Worm (Caenorhabditis elegans) whole organism, young adult: ENCODE data around the gene srbc-41.

Experiments used
- B0261.1 ChIP-seq: sonication (generic microtip); optimal IDR thresholded peaks from 2 replicates; lab custom pipeline; 2016; ENCODE audit warnings: mild to moderate bottlenecking, missing genetic modification characterization, moderate library complexity, missing compliant biosample characterization
- F23B12.7 ChIP-seq: sonication (generic microtip); optimal IDR thresholded peaks from 2 replicates; lab custom pipeline; 2017; ENCODE audit warnings: missing genetic modification characterization, mild to moderate bottlenecking, missing compliant biosample characterization, antibody characterized with exemption, moderate library complexity; ENCODE audit not compliant: insufficient read depth
- Y53F4B.3 ChIP-seq: fragments of 200-800 bp; sonication (Bioruptor generic); IDR thresholded peaks from 2 replicates; pipeline ENCODE4 v1.3.6; 2022; ENCODE audit warnings: missing genetic modification reagents, missing genetic modification characterization, missing compliant biosample characterization
- Y53G8AR.9 ChIP-seq: fragments of 200-800 bp; sonication (Bioruptor generic); conservative IDR thresholded peaks from 2 replicates; pipeline ENCODE4 v1.3.6; 2022; ENCODE audit warnings: missing genetic modification reagents, missing genetic modification characterization, missing compliant biosample characterization
- Y95B8A.8 ChIP-seq: fragments of 200-800 bp; sonication (Bioruptor generic); IDR thresholded peaks from 2 replicates; pipeline ENCODE4 v1.3.6; 2022; ENCODE audit warnings: missing genetic modification reagents, missing genetic modification characterization, missing compliant biosample characterization
- attf-5 ChIP-seq: fragments of 200-800 bp; sonication (Bioruptor generic); optimal IDR thresholded peaks from 2 replicates; lab custom pipeline; 2018; ENCODE audit warnings: mild to moderate bottlenecking, missing genetic modification characterization, missing compliant biosample characterization
- cebp-1 ChIP-seq, 2 experiments: fragments of 200-800 bp in 1 of 2; sonication (Bioruptor generic) in 1 of 2; sonication (generic microtip) in 1 of 2; IDR thresholded peaks in 1 of 2; optimal IDR thresholded peaks in 1 of 2; 2 replicates each; pipeline versions ENCODE4 v1.3.6 to Lab custom; 2017 to 2022; ENCODE audit warnings: missing compliant biosample characterization in 2 of 2, missing genetic modification characterization in 2 of 2, mild to moderate bottlenecking in 1 of 2, missing genetic modification reagents in 1 of 2, moderate library complexity in 1 of 2
- cebp-2 ChIP-seq: fragments of 200-800 bp; sonication (Bioruptor generic); IDR thresholded peaks from 2 replicates; pipeline ENCODE4 v1.3.6; 2022; ENCODE audit warnings: missing genetic modification characterization, missing compliant biosample characterization
- ceh-91 ChIP-seq: fragments of 200-800 bp; sonication (Bioruptor generic); IDR thresholded peaks from 2 replicates; pipeline ENCODE4 v1.3.6; 2022; ENCODE audit warnings: missing genetic modification reagents, missing genetic modification characterization, missing compliant biosample characterization
- dpl-1 ChIP-seq: fragments of 150-350 bp; optimal IDR thresholded peaks from 2 replicates; lab custom pipeline; 2014; ENCODE audit warnings: missing biosample characterization, missing genetic modification reagents, missing genetic modification characterization
- efl-1 ChIP-seq: fragments of 150-350 bp; optimal IDR thresholded peaks from 2 replicates; lab custom pipeline; 2014; ENCODE audit warnings: missing biosample characterization, missing genetic modification reagents, missing genetic modification characterization
- egl-18 ChIP-seq: fragments of 200-800 bp; sonication (Bioruptor generic); IDR thresholded peaks from 2 replicates; pipeline ENCODE4 v1.3.6; 2022; ENCODE audit warnings: missing genetic modification reagents, missing genetic modification characterization, missing compliant biosample characterization
- ets-4 ChIP-seq: fragments of 200-800 bp; sonication (Bioruptor generic); optimal IDR thresholded peaks from 2 replicates; lab custom pipeline; 2018; ENCODE audit warnings: mild to moderate bottlenecking, missing genetic modification characterization, missing compliant biosample characterization
- fkh-3 ChIP-seq: sonication (generic microtip); optimal IDR thresholded peaks from 2 replicates; lab custom pipeline; 2016; ENCODE audit warnings: mild to moderate bottlenecking, missing genetic modification characterization, missing compliant biosample characterization
- gei-17 ChIP-seq: fragments of 200-800 bp; sonication (Bioruptor generic); optimal IDR thresholded peaks from 2 replicates; lab custom pipeline; 2018; ENCODE audit warnings: mild to moderate bottlenecking, missing genetic modification characterization, missing compliant biosample characterization
- hlh-12 ChIP-seq: sonication (generic microtip); optimal IDR thresholded peaks from 2 replicates; lab custom pipeline; 2016; ENCODE audit warnings: missing genetic modification characterization, missing compliant biosample characterization
- hrde-1 ChIP-seq: sonication (generic microtip); optimal IDR thresholded peaks from 2 replicates; lab custom pipeline; 2016; ENCODE audit warnings: missing genetic modification characterization, mild to moderate bottlenecking, missing compliant biosample characterization, moderate library complexity, missing genotype, missing genetic modification reagents, borderline replicate concordance
- hsf-1 ChIP-seq: fragments of 200-800 bp; sonication (Bioruptor generic); IDR thresholded peaks from 2 replicates; pipeline ENCODE4 v1.3.6; 2022; ENCODE audit warnings: missing genetic modification reagents, missing genetic modification characterization, missing compliant biosample characterization
- lag-1 ChIP-seq: fragments of 200-800 bp; sonication (Bioruptor generic); IDR thresholded peaks from 2 replicates; pipeline ENCODE4 v1.3.6; 2022; ENCODE audit warnings: missing genetic modification reagents, missing genetic modification characterization, missing compliant biosample characterization
- lin-26 ChIP-seq: fragments of 200-800 bp; sonication (Bioruptor generic); IDR thresholded peaks from 2 replicates; pipeline ENCODE4 v1.3.6; 2022; ENCODE audit warnings: missing genetic modification reagents, missing genetic modification characterization, missing compliant biosample characterization
- lin-40 ChIP-seq: sonication (generic microtip); optimal IDR thresholded peaks from 2 replicates; lab custom pipeline; 2016; ENCODE audit warnings: missing genetic modification characterization, mild to moderate bottlenecking, missing compliant biosample characterization, missing genotype, missing genetic modification reagents
- lin-54 ChIP-seq: fragments of 200-800 bp; sonication (Bioruptor generic); optimal IDR thresholded peaks from 2 replicates; lab custom pipeline; 2018; ENCODE audit warnings: mild to moderate bottlenecking, missing genetic modification characterization, missing compliant biosample characterization
- lsl-1 ChIP-seq: fragments of 200-800 bp; sonication (Bioruptor generic); optimal IDR thresholded peaks from 2 replicates; lab custom pipeline; 2018; ENCODE audit warnings: mild to moderate bottlenecking, missing genetic modification characterization, moderate library complexity, missing compliant biosample characterization
- mxl-1 ChIP-seq: sonication (generic microtip); optimal IDR thresholded peaks from 2 replicates; lab custom pipeline; 2016; ENCODE audit warnings: missing genetic modification characterization, missing compliant biosample characterization
- nhr-120 ChIP-seq: fragments of 200-800 bp; sonication (Bioruptor generic); IDR thresholded peaks from 2 replicates; pipeline ENCODE4 v1.3.6; 2022; ENCODE audit warnings: missing genetic modification characterization, missing compliant biosample characterization
- nhr-179 ChIP-seq: sonication (generic microtip); optimal IDR thresholded peaks from 2 replicates; lab custom pipeline; 2016; ENCODE audit warnings: mild to moderate bottlenecking, missing genetic modification characterization, missing compliant biosample characterization
- nhr-90 ChIP-seq: sonication (generic microtip); optimal IDR thresholded peaks from 2 replicates; lab custom pipeline; 2016; ENCODE audit warnings: missing genotype, mild to moderate bottlenecking, missing genetic modification characterization, missing compliant biosample characterization
- rec-8 ChIP-seq, 2 experiments: sonication (generic microtip); optimal IDR thresholded peaks; 2 replicates each; lab custom pipeline; 2016; ENCODE audit warnings: mild to moderate bottlenecking in 2 of 2, missing genetic modification characterization in 2 of 2, missing genetic modification reagents in 2 of 2, missing genotype in 2 of 2, missing biosample characterization in 1 of 2, missing compliant biosample characterization in 1 of 2, moderate library complexity in 1 of 2
- sdz-38 ChIP-seq: sonication (generic microtip); optimal IDR thresholded peaks from 2 replicates; lab custom pipeline; 2016; ENCODE audit warnings: missing genotype, missing genetic modification characterization, missing compliant biosample characterization
- snpc-1.1 ChIP-seq: sonication (generic microtip); optimal IDR thresholded peaks from 2 replicates; lab custom pipeline; 2017; ENCODE audit warnings: missing genetic modification characterization, mild to moderate bottlenecking, missing compliant biosample characterization, antibody characterized with exemption, moderate library complexity, missing genotype, missing genetic modification reagents; ENCODE audit not compliant: insufficient read depth
- snpc-1.3 ChIP-seq: sonication (generic microtip); optimal IDR thresholded peaks from 2 replicates; lab custom pipeline; 2017; ENCODE audit warnings: missing genetic modification characterization, mild to moderate bottlenecking, missing compliant biosample characterization, antibody characterized with exemption, moderate library complexity, missing genotype, missing genetic modification reagents; ENCODE audit not compliant: insufficient read depth
- somi-1 ChIP-seq: fragments of 200-800 bp; sonication (Bioruptor generic); optimal IDR thresholded peaks from 2 replicates; lab custom pipeline; 2018; ENCODE audit warnings: mild to moderate bottlenecking, missing genetic modification characterization, missing compliant biosample characterization
- tbp1 ChIP-seq: fragments of 200-800 bp; sonication (Bioruptor generic); optimal IDR thresholded peaks from 2 replicates; lab custom pipeline; 2018; ENCODE audit warnings: mild to moderate bottlenecking, missing genetic modification characterization, missing compliant biosample characterization
- unc-62 ChIP-seq: fragments of 150-350 bp; optimal IDR thresholded peaks from 2 replicates; lab custom pipeline; 2014; ENCODE audit warnings: missing biosample characterization, missing genetic modification reagents, missing genetic modification characterization
- zim-3 ChIP-seq: sonication (generic microtip); optimal IDR thresholded peaks from 2 replicates; lab custom pipeline; 2017; ENCODE audit warnings: mild to moderate bottlenecking, missing genetic modification characterization, moderate library complexity, missing compliant biosample characterization
- ztf-26 ChIP-seq: sonication (generic microtip); optimal IDR thresholded peaks from 2 replicates; lab custom pipeline; 2017; ENCODE audit warnings: missing genetic modification characterization, missing compliant biosample characterization

Gene srbc-41

DNA sequence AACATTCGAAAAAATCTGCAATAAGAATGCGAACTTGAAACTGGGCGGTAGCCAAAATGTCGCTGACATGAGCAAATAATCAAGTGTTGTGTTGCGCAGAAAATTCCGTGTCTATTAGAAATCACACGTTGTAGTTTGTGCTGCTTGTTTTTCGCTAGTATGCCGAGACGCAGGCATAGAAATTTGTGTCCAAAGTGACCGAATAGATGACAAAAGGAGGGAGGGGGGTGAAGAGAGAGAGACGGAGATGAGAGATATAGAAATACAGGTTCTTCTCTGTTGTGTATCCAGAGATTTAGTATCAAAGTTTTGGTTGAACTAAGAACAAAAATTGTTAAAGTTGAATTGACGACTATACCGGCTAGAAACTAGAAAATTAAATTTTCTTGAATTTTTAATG is 12.6 kb upstream of the srbc-41 start:
- TF ChIP-seq lsl-1 (GFP tag; lab: Kevin White, UChicago) (no peak), Y53G8AR.9 (GFP tag; lab: Robert Waterston, UW) (0 out of 2 replicates have a peak, but pooled peaks have one; percentile 25), sdz-38 (tag; lab: Kevin White, UChicago) (no peak), lin-26 (peak; percentile 40; the same call in 1 of the 2 replicates), hrde-1 (tag; lab: Kevin White, UChicago) (no peak), lin-40 (tag; lab: Kevin White, UChicago) (peak; percentile 22)

DNA sequence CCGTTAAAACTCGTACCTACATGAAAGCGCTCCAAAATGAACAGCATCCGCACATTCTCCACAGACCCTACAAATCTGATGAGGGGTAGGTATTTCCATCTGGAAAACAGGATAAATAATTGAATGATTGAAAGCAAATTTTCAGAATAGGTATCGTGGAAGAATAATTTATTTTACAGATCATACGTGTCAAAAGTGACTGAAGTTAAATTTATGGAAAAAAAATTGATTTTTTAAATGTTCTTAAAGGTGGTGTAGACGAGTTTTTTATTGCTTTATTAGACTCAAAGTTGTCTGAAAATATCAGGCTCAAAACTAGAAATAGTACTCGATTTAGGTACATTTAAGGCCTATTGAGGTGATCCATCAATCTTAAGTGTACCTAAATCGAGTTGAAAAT is 12.1 kb upstream of the srbc-41 start, which contains the start of gene nhr-237:
nhr-237 (minus strand) TSS at position 101 of the 400 bp plus-strand sequence.
- TF ChIP-seq snpc-1.3 (tag; lab: Kevin White, UChicago), result no peak

DNA sequence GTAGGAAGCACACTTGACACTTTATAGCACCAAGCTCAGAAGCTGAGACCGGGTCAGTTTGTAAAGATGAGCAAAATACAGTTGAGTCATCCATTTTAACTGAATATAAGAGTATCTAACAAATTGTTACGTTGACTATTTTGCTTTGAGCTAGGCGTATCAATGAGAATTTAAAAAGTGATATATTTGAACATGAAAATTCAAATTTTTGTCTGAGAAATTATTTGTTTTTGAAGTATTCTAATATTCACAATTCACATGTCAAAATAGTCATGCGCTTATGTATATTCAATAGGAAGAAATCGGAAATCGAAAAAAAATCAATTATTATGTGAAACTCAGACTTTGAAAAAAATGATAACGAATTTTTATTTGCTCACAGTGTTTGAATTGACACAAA is 9.7 kb upstream of the srbc-41 start, which contains the start of gene nhr-110:
nhr-110 (minus strand) TSS at position 101 of the 400 bp plus-strand sequence.
- TF ChIP-seq egl-18 (GFP tag; lab: Robert Waterston, UW) (no peak), zim-3 (tag; lab: Kevin White, UChicago) (no peak), dpl-1 (no peak), Y95B8A.8 (GFP tag; lab: Robert Waterston, UW) (no peak), snpc-1.1 (tag; lab: Kevin White, UChicago) (no peak), lin-54 (no peak), ceh-91 (GFP tag; lab: Robert Waterston, UW) (no peak), gei-17 (GFP tag; lab: Kevin White, UChicago) (no peak), ztf-26 (tag; lab: Kevin White, UChicago) (no peak)

DNA sequence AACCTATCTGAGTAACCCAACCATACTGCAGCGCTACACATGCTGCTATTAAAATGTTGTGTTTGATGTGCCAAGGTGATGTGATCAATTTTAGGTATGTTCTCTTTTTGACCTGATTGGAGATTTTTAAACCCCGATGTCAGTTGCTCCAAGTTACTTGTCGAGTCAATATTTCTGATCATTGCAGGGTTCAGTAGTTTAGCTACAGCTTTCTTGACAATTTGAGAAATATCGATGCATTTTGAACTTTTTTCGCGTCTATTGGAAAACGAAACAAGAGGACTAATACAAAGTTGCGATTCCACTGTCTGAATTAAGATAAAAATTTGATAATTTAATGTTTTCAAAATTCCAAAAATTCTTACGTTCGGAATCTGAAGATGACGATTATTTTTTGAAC is 8.8 kb upstream of the srbc-41 start:
- TF ChIP-seq nhr-90 (no peak), fkh-3 (tag; lab: Kevin White, UChicago) (no peak), nhr-120 (GFP tag; lab: Robert Waterston, UW) (no peak), rec-8 (tag; optimal IDR thresholded peaks at IDR 0.05; lab: Kevin White, UChicago) (no peak), nhr-179 (no peak), hsf-1 (GFP tag; lab: Robert Waterston, UW) (no peak), efl-1 (no peak), tbp1 (GFP tag; lab: Kevin White, UChicago) (no peak), somi-1 (no peak), Y53F4B.3 (no peak), ztf-26 (tag; lab: Kevin White, UChicago) (no peak), B0261.1 (tag; lab: Kevin White, UChicago) (no peak), unc-62 (no peak), lag-1 (GFP tag; lab: Robert Waterston, UW) (no peak), ets-4 (GFP tag; lab: Kevin White, UChicago) (no peak), hlh-12 (tag; lab: Kevin White, UChicago) (no peak), cebp-2 (GFP tag; lab: Robert Waterston, UW) (no peak)
- TF ChIP-seq, all 124 proteins: peak for 0

DNA sequence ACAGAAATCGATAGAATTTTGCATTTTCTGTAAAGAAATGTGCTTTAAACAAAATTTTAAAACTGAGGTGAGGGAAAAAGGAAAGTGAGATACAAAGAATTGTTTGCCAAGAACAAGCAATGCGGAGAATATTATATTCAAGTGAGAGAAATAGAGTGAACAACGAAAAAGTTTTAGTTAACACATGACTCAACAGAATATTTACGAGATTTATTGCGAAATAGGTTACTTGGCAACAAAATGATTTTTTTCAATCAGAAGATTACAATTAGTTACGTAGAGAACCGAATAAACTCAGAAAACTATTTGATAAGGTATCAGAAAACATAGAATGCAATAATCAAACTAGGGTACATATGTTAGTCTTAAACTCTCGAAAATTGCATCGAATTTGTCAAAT is 6.9 kb upstream of the srbc-41 start, which contains the start of gene nhr-117:
nhr-117 (minus strand) TSS at position 27 of the 400 bp plus-strand sequence.
- TF ChIP-seq cebp-1 (GFP tag; IDR thresholded peaks at IDR 0.05; lab: Robert Waterston, UW) (peak; percentile 86), cebp-1 (tag; optimal IDR thresholded peaks at IDR 0.05; lab: Kevin White, UChicago) (peak; percentile 95), mxl-1 (no peak), attf-5 (GFP tag; lab: Kevin White, UChicago) (peak; percentile 1), hrde-1 (tag; lab: Kevin White, UChicago) (no peak), F23B12.7 (no peak)
